Worm (Caenorhabditis elegans) whole organism, mixed stage, embryonic: ENCODE results near the gene nnt-1.

ENCODE experiments used
- ceh-39 ChIP-seq: fragments of 150-350 bp; optimal IDR thresholded peaks from 2 replicates; lab custom pipeline; 2014; ENCODE audit warnings: missing biosample characterization, missing genetic modification characterization
- ceh-83 ChIP-seq: fragments of 200-800 bp; sonication (Bioruptor generic); optimal IDR thresholded peaks from 2 replicates; lab custom pipeline; 2018; ENCODE audit warnings: mild to moderate bottlenecking, missing genetic modification characterization, missing compliant biosample characterization
- ces-1 ChIP-seq: fragments of 150-350 bp; optimal IDR thresholded peaks from 2 replicates; lab custom pipeline; 2014; ENCODE audit warnings: missing biosample characterization, missing genetic modification reagents, missing genetic modification characterization
- elt-1 ChIP-seq: sonication (generic microtip); optimal IDR thresholded peaks from 2 replicates; lab custom pipeline; 2017; ENCODE audit warnings: missing genetic modification characterization, mild to moderate bottlenecking, missing compliant biosample characterization, antibody characterized with exemption, moderate library complexity, borderline replicate concordance; ENCODE audit not compliant: insufficient read depth
- elt-3 ChIP-seq: fragments of 150-350 bp; optimal IDR thresholded peaks from 2 replicates; lab custom pipeline; 2014; ENCODE audit warnings: missing biosample characterization, missing genetic modification characterization
- ham-2 ChIP-seq: fragments of 200-800 bp; sonication (Bioruptor generic); optimal IDR thresholded peaks from 2 replicates; lab custom pipeline; 2018; ENCODE audit warnings: mild to moderate bottlenecking, missing genetic modification characterization, missing compliant biosample characterization
- hlh-1 ChIP-seq: fragments of 150-350 bp; optimal IDR thresholded peaks from 2 replicates; lab custom pipeline; 2014; ENCODE audit warnings: missing biosample characterization, missing genetic modification reagents, missing genetic modification characterization
- lin-13 ChIP-seq: fragments of 150-350 bp; optimal IDR thresholded peaks from 2 replicates; lab custom pipeline; 2014; ENCODE audit warnings: missing biosample characterization, missing genetic modification characterization
- lin-32 ChIP-seq: fragments of 200-800 bp; sonication (Bioruptor generic); optimal IDR thresholded peaks from 2 replicates; lab custom pipeline; 2018; ENCODE audit warnings: mild to moderate bottlenecking, missing genetic modification characterization, missing compliant biosample characterization
- lsy-2 ChIP-seq: fragments of 150-350 bp; optimal IDR thresholded peaks from 2 replicates; lab custom pipeline; 2014; ENCODE audit warnings: missing biosample characterization, missing genetic modification characterization
- mep-1 ChIP-seq: fragments of 150-350 bp; optimal IDR thresholded peaks from 2 replicates; lab custom pipeline; 2017; ENCODE audit warnings: missing biosample characterization, missing genetic modification reagents, missing genetic modification characterization, inconsistent platforms
- mls-2 ChIP-seq: sonication (generic microtip); optimal IDR thresholded peaks from 2 replicates; lab custom pipeline; 2016; ENCODE audit warnings: mild to moderate bottlenecking, missing genetic modification characterization, moderate library complexity, missing compliant biosample characterization
- nhr-12 ChIP-seq: fragments of 150-350 bp; optimal IDR thresholded peaks from 2 replicates; lab custom pipeline; 2014; ENCODE audit warnings: missing biosample characterization, missing genetic modification characterization
- nhr-237 ChIP-seq: fragments of 150-350 bp; optimal IDR thresholded peaks from 2 replicates; lab custom pipeline; 2014; ENCODE audit warnings: missing biosample characterization, missing genetic modification characterization
- nhr-76 ChIP-seq: sonication (generic microtip); optimal IDR thresholded peaks from 2 replicates; lab custom pipeline; 2017; ENCODE audit warnings: missing biosample characterization, missing genetic modification characterization
- snpc-4 ChIP-seq: fragments of 150-350 bp; optimal IDR thresholded peaks from 2 replicates; lab custom pipeline; 2014; ENCODE audit warnings: missing biosample characterization, missing genetic modification characterization
- unc-120 ChIP-seq: sonication (generic microtip); optimal IDR thresholded peaks from 2 replicates; lab custom pipeline; 2017; ENCODE audit warnings: missing genetic modification characterization, missing compliant biosample characterization; ENCODE audit not compliant: poor library complexity, severe bottlenecking
- unc-62 ChIP-seq: fragments of 150-350 bp; optimal IDR thresholded peaks from 2 replicates; lab custom pipeline; 2014; ENCODE audit warnings: missing biosample characterization, missing genetic modification reagents, missing genetic modification characterization
- zip-8 ChIP-seq: fragments of 150-350 bp; optimal IDR thresholded peaks from 2 replicates; lab custom pipeline; 2014; ENCODE audit warnings: missing biosample characterization, missing genetic modification characterization

The nnt-1 gene

ce11 chrX:6162037-6162436 lies 39.9 kb downstream of the nnt-1 start:
- TF ChIP-seq ham-2 (no peak), elt-3 (no peak), nhr-76 (tag; lab: Kevin White, UChicago) (no peak), nhr-237 (tag; lab: Kevin White, UChicago) (no peak), mep-1 (tag; lab: Kevin White, UChicago) (no peak)

- TF ChIP-seq ham-2 (no peak), unc-62 (GFP tag; lab: Kevin White, UChicago) (no peak), ceh-83 (no peak), mls-2 (tag; lab: Kevin White, UChicago) (no peak), ceh-39 (tag; lab: Kevin White, UChicago) (no peak), ces-1 (GFP tag; lab: Kevin White, UChicago) (no peak), hlh-1 (tag; lab: Kevin White, UChicago) (no peak)
These were observed 45.3 kb downstream of the nnt-1 start for ce11 chrX:6167376-6167775.

ce11 chrX:6169252-6169651 lies 47.1 kb downstream of the nnt-1 start, which contains the start of gene T25B2.2:
T25B2.2 (plus strand) TSS chrX:6169643.
- TF ChIP-seq lin-13 (tag; lab: Kevin White, UChicago) (no peak), lin-32 (no peak), elt-1 (tag; lab: Kevin White, UChicago) (no peak)

ce11 chrX:6173656-6174055 lies 51.5 kb downstream of the nnt-1 start, which contains the start of gene T25B2.1:
T25B2.1 (plus strand) TSS chrX:6173956.
- TF ChIP-seq ceh-39 (tag; lab: Kevin White, UChicago), result no peak
- no peak for TF ChIP-seq lin-13 (tag; lab: Kevin White, UChicago)

ce11 chrX:6175829-6176228 lies 53.7 kb downstream of the nnt-1 start, which contains the start of gene T25B2.3:
T25B2.3 (plus strand) TSS chrX:6176129.
- TF ChIP-seq zip-8 (tag; lab: Kevin White, UChicago) (no peak), hlh-1 (tag; lab: Kevin White, UChicago) (no peak), snpc-4 (no peak), lsy-2 (tag; lab: Kevin White, UChicago) (no peak), unc-120 (tag; lab: Kevin White, UChicago) (no peak), lin-13 (tag; lab: Kevin White, UChicago) (no peak), mls-2 (tag; lab: Kevin White, UChicago) (no peak), nhr-12 (tag; lab: Kevin White, UChicago) (no peak)
